Worm (Caenorhabditis elegans): Measurements from ENCODE around the gene C44F1.1.

The C44F1.1 gene

DNA sequence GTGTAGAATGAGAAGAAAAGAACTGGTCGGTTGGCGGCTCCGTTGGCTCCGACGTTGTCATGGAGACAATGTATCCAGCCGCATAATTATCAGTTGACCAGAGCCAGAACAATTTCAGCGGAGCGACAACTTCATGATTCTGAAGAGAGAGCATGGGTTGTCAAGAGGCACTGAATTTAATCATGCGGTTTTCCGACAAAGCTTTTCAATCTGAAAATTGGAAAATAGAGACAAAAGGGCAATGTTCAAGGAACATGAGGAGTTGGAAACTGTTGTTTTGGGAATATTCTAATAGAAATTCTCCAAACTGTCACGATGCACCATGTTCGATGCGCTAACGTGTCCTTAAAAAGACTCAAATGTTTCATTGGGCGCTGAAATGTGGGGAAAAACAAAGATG, 39.1 kb upstream of the C44F1.1 start, which contains the start of gene xbx-5:
xbx-5 (minus strand) TSS at position 56 of the 400 bp plus-strand sequence.
- TF ChIP-seq ztf-11 (tag; optimal IDR thresholded peaks at IDR 0.05) (no peak), dsc-1 (tag; optimal IDR thresholded peaks at IDR 0.05) (no peak), skn-1 (tag; optimal IDR thresholded peaks at IDR 0.05) (no peak), nhr-28 (tag; optimal IDR thresholded peaks at IDR 0.05) (no peak), nhr-85 (tag) (peak; percentile 0), nhr-71 (tag; optimal IDR thresholded peaks at IDR 0.05) (peak; percentile 18), aha-1 (tag; optimal IDR thresholded peaks at IDR 0.05) (no peak), fkh-8 (tag; optimal IDR thresholded peaks at IDR 0.05) (peak; percentile 76)

ce11 chrIII:3803113-3803512, 37.8 kb upstream of the C44F1.1 start:
- TF ChIP-seq irx-1 (tag; optimal IDR thresholded peaks at IDR 0.05) (no peak), ceh-8 (GFP tag; optimal IDR thresholded peaks at IDR 0.05) (no peak), sup-37 (GFP tag; optimal IDR thresholded peaks at IDR 0.05) (no peak), fos-1 (tag; optimal IDR thresholded peaks at IDR 0.05) (no peak), fkh-8 (tag; optimal IDR thresholded peaks at IDR 0.05) (no peak), zip-4 (GFP tag; optimal IDR thresholded peaks at IDR 0.05) (no peak), mep-1 (tag; optimal IDR thresholded peaks at IDR 0.05) (no peak), lir-3 (tag; optimal IDR thresholded peaks at IDR 0.05; ENCODE audit: poor library complexity) (no peak), nhr-12 (tag; optimal IDR thresholded peaks at IDR 0.05) (no peak), ceh-82 (tag; optimal IDR thresholded peaks at IDR 0.05) (no peak), mef-2 (tag; optimal IDR thresholded peaks at IDR 0.05) (no peak)

ce11 chrIII:3801379-3801894, 36.1 kb upstream of the C44F1.1 start:
- TF ChIP-seq nhr-20 (tag; optimal IDR thresholded peaks at IDR 0.05): peak; percentile 98
- peak; percentile 57 for TF ChIP-seq pqm-1 (tag; optimal IDR thresholded peaks at IDR 0.05)
- peak; percentile 33 for TF ChIP-seq fkh-4 (tag; optimal IDR thresholded peaks at IDR 0.05; ENCODE audit: borderline replicate concordance)
- peak; percentile 97 for TF ChIP-seq nhr-47 (tag; optimal IDR thresholded peaks at IDR 0.05)
- TF ChIP-seq ceh-82 (tag; optimal IDR thresholded peaks at IDR 0.05): peak; percentile 78 to 97 (median 93)
- TF ChIP-seq mef-2 (tag; optimal IDR thresholded peaks at IDR 0.05): peak; percentile 90
- TF ChIP-seq dsc-1 (tag; optimal IDR thresholded peaks at IDR 0.05): peak; percentile 90
- TF ChIP-seq nhr-237 (tag; optimal IDR thresholded peaks at IDR 0.05): peak; percentile 91
- TF ChIP-seq sup-37 (GFP tag; optimal IDR thresholded peaks at IDR 0.05): peak; percentile 79
- TF ChIP-seq aha-1 (tag; optimal IDR thresholded peaks at IDR 0.05): peak; percentile 79
- TF ChIP-seq ceh-88 (GFP tag; IDR thresholded peaks at IDR 0.05): peak; percentile 83
- peak; percentile 100 for TF ChIP-seq lin-14 (GFP tag; optimal IDR thresholded peaks at IDR 0.05)
- no peak for TF ChIP-seq hlh-17 (GFP tag; optimal IDR thresholded peaks at IDR 0.05; ENCODE audit: borderline replicate concordance)
- TF ChIP-seq lin-39 (tag; optimal IDR thresholded peaks at IDR 0.05): peak; percentile 77
- no peak for TF ChIP-seq ceh-90 (tag; optimal IDR thresholded peaks at IDR 0.05)
- no peak for TF ChIP-seq alr-1 (tag; optimal IDR thresholded peaks at IDR 0.05; ENCODE audit: borderline replicate concordance)
- TF ChIP-seq fkh-10 (GFP tag; optimal IDR thresholded peaks at IDR 0.05): peak; percentile 98
- no peak for TF ChIP-seq hlh-4 (tag; optimal IDR thresholded peaks at IDR 0.05)
- TF ChIP-seq nhr-85 (tag): peak; percentile 98
- peak; percentile 99 for TF ChIP-seq nhr-71 (tag; optimal IDR thresholded peaks at IDR 0.05)
- TF ChIP-seq fkh-8 (tag; optimal IDR thresholded peaks at IDR 0.05): peak; percentile 98
- TF ChIP-seq nhr-90 (tag; optimal IDR thresholded peaks at IDR 0.05; ENCODE audit: poor library complexity): peak; percentile 89
- TF ChIP-seq unc-62 (GFP tag; optimal IDR thresholded peaks at IDR 0.05): no peak
- TF ChIP-seq C34B4.2 (tag; optimal IDR thresholded peaks at IDR 0.05): no peak
- peak; percentile 51 for TF ChIP-seq pag-3 (tag; optimal IDR thresholded peaks at IDR 0.05; ENCODE audit: borderline replicate concordance, insufficient read depth)
- peak; percentile 99 for TF ChIP-seq snu-23 (GFP tag; optimal IDR thresholded peaks at IDR 0.05)
- TF ChIP-seq ceh-63 (GFP tag; optimal IDR thresholded peaks at IDR 0.05): no peak
- peak; percentile 61 for TF ChIP-seq nhr-28 (tag; optimal IDR thresholded peaks at IDR 0.05)
- TF ChIP-seq elt-3 (tag; optimal IDR thresholded peaks at IDR 0.05): peak in 5 of 6 experiments; percentile 59 to 91 (median 81)
- TF ChIP-seq xbp-1 (tag; optimal IDR thresholded peaks at IDR 0.05): peak; percentile 92
- no peak for TF ChIP-seq tlp-1 (tag; optimal IDR thresholded peaks at IDR 0.05)
- peak; percentile 95 for TF ChIP-seq nhr-19 (GFP tag; conservative IDR thresholded peaks at IDR 0.05)
- peak; percentile 43 for TF ChIP-seq lin-15B (tag; optimal IDR thresholded peaks at IDR 0.05)
- peak; percentile 43 for TF ChIP-seq C04F5.9 (tag; optimal IDR thresholded peaks at IDR 0.05)
- peak; percentile 86 to 89 for TF ChIP-seq lin-35 (GFP tag; optimal IDR thresholded peaks at IDR 0.05)
- TF ChIP-seq nhr-11 (tag; optimal IDR thresholded peaks at IDR 0.05): peak; percentile 95
- peak; percentile 97 for TF ChIP-seq lin-13 (GFP tag; optimal IDR thresholded peaks at IDR 0.05)
- TF ChIP-seq ztf-11 (tag; optimal IDR thresholded peaks at IDR 0.05): peak in 1 of 2 experiments; percentile 77

Measured in whole organism, L1 larva.